Fruit fly (Drosophila melanogaster): ENCODE results near the gene CG14132.

The CG14132 gene

DNA sequence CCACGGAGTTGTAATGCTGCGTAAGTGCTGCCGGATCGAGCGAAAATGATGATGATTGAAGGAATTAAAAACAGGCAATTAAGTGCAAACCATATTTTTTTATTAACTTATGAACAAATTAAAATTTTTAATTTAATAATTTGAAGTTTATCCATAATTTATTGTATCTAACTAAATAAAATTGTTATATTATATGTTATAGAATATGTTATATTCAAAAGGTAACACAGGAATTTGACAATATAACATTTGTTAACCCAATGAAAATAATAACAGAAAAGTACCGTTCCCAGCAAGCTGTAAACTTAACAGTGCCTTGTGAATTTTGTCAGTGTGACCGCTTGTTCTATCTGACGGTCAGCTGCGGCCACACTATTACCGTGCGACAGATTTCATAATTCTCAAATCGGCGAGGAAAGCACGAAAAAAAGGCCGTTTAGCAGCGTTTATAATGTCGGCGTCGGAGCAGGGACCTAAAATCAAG, 6.4 kb downstream of the CG14132 start, which contains the start of the genes Ccdc56 and mtTFB1:
Ccdc56 (plus strand) TSS at position 347 of the 484 bp plus-strand sequence.
mtTFB1 (plus strand) TSS at position 347 of the 484 bp plus-strand sequence.
- TF ChIP-seq psq (optimal IDR thresholded peaks at IDR 0.05) (no peak), Myc (optimal IDR thresholded peaks at IDR 0.05) (no peak), Sin3A (optimal IDR thresholded peaks at IDR 0.05) (no peak), insv (optimal IDR thresholded peaks at IDR 0.05) (no peak), h (optimal IDR thresholded peaks at IDR 0.05) (no peak), ttk (optimal IDR thresholded peaks at IDR 0.05) (no peak)

DNA sequence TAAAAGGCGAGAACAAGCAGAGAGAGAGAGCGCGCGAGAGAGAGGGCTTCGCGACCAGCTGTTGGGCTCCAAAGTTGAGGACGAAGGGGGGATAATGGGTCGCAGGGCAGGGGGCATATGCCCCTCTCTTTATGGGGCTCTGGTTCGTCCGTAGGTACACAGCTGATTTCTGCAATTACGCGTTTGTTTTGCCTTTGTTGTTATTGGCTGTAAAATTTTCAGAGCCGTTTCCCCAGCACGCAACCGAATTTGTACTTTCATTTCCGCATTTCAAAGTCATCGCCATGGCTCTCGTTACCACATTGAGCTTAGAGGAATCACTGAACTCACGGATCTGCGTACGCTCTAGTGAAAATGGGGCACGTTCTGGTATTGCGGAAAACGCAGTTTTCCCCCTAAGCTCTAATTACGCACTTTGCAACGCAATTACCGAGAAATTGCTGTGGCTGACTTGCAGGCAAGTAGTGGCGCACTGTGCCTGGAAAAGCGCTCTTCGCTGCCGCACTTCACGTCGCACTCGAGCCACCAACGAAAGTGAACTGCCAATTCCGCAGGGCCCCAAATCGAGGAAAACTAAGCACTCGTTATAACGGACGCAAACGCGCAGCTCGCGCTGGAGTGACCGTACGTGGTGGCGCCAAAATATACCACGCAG, 7.0 kb downstream of the CG14132 start, which contains the start of gene CG11658:
CG11658 (minus strand) TSS at position 576 of the 655 bp plus-strand sequence.
- TF ChIP-seq Myc (optimal IDR thresholded peaks at IDR 0.05) (no peak), ttk (optimal IDR thresholded peaks at IDR 0.05) (no peak), psq (optimal IDR thresholded peaks at IDR 0.05) (no peak), Sin3A (optimal IDR thresholded peaks at IDR 0.05) (no peak), insv (optimal IDR thresholded peaks at IDR 0.05) (no peak), h (optimal IDR thresholded peaks at IDR 0.05) (no peak)

DNA sequence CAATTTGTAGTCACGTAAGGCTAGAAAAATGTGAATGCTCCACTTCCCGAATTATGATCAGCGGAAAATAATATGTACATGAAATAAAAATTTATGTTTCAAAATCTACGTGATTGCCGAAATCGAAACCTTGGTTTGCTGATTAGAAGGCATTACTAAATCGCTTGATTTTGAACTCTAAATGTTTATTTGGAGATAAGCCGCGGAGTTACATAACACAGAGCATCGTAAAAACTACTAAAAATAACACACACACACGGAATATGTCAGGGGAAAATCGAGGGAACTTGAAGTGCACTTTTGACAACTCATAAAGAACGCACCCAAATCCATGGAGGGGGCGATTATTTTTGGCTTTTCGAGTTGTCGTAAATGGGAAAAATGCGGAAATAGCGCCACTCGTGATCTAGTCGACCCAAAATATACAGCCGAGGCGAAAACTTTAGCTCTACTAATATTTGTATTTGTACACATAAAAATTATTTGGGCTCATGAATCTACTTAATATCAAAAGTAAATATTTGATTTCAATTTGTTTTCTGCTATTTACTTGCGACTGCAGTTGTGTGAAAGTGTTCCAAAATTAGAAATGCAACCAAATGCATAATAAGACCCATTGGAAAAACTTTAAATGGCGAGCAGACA, 10.1 kb downstream of the CG14132 start:
- TF ChIP-seq insv (optimal IDR thresholded peaks at IDR 0.05) (no peak), ttk (optimal IDR thresholded peaks at IDR 0.05) (no peak), psq (optimal IDR thresholded peaks at IDR 0.05) (no peak), Sin3A (optimal IDR thresholded peaks at IDR 0.05) (no peak), Myc (optimal IDR thresholded peaks at IDR 0.05) (no peak), h (optimal IDR thresholded peaks at IDR 0.05) (no peak)

DNA sequence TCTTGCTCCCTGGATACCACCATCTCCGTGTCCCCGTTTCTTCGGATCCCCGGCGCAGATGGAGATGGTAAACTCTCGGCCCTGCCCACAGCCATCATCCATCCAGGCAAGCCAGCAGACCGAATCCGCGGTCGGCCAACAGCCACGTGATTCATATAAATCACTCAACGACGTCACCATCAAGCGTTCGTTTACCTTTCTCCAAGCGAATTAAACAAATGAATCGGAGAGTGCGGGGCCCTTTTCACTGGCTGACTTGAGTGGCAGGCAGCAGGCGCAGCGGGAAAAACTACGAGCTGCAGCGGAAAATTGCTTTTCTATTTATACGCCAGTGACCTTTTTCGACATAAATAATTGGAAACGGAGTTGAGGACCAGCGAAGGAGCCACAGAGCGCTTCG, 11.5 kb downstream of the CG14132 start:
- TF ChIP-seq ttk (optimal IDR thresholded peaks at IDR 0.05), result no peak
- no peak for TF ChIP-seq insv (optimal IDR thresholded peaks at IDR 0.05)
- TF ChIP-seq Myc (optimal IDR thresholded peaks at IDR 0.05), result no peak
- TF ChIP-seq psq (optimal IDR thresholded peaks at IDR 0.05), result no peak
- TF ChIP-seq Sin3A (optimal IDR thresholded peaks at IDR 0.05), result no peak
- TF ChIP-seq h (optimal IDR thresholded peaks at IDR 0.05), result no peak

DNA sequence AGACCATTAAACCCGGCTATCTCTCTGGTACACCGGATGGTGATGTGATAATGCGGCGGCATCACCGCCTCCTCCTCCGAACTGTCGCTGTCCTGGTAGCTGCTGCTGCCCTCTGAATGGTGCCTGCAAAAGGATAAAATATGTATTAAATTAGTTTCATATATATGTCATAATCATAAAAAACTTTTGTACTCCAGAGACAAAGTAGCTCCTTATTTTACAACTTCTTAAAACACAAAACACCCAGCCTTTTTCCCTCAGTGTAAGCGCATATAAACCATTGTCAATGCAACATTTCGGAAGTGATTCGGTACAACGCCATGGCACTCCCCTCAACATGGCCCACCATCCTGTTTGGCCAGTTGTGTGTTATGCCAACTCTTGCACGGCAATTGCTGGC, 13.4 kb downstream of the CG14132 start:
- TF ChIP-seq Sin3A (optimal IDR thresholded peaks at IDR 0.05), result no peak
- TF ChIP-seq ttk (optimal IDR thresholded peaks at IDR 0.05), result no peak
- no peak for TF ChIP-seq psq (optimal IDR thresholded peaks at IDR 0.05)
- no peak for TF ChIP-seq Myc (optimal IDR thresholded peaks at IDR 0.05)
- no peak for TF ChIP-seq insv (optimal IDR thresholded peaks at IDR 0.05)

dm6 chr3L:11699163-11699562, 15.9 kb downstream of the CG14132 start, which contains the start of gene Dnai2:
TSS of gene Dnai2 (minus strand) at chr3L:11699263.
- TF ChIP-seq insv (optimal IDR thresholded peaks at IDR 0.05) (no peak), psq (optimal IDR thresholded peaks at IDR 0.05) (no peak), h (optimal IDR thresholded peaks at IDR 0.05) (no peak), Sin3A (optimal IDR thresholded peaks at IDR 0.05) (no peak), ttk (optimal IDR thresholded peaks at IDR 0.05) (no peak), Myc (optimal IDR thresholded peaks at IDR 0.05) (no peak)

DNA sequence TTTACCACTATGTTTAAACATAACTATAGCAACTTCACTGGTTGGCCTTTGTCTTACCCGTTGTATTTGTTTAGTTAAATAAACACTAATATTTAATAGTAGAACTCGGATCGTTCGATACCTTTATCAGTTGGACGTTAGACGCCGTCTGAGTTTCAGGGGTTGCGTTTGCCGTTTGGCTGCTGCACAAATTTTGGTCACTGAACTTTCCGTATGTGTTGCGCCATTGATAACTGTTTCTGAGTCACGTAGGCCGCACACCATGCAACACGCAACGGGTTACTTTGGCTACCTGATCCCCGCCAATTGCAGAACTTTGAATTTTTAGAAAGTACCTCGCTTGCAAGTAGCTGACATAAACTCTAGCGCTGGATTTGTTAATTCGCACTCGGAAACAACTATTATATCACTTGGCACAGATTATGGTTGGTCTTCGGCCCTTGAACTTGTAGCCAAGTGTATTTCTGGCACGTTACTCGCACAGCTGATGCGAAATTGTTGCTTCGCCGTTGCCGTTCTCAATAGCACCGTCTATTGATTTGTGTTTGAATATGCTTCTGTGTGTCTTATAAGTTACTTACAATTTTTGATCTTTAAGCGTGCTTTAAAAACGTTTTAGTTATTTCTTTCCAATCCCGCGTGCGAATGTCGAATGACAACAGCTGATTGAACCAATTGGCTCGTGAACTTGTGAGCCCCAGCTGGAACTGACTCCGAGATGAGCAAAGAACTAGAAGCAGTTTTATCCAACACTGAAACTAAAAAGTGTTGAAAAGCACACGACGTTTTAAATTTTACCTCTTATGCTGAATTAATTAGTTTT, 18.6 kb downstream of the CG14132 start, which contains the start of gene Dph1:
Dph1 (minus strand) TSS at position 670 of the 823 bp plus-strand sequence.
- TF ChIP-seq insv (optimal IDR thresholded peaks at IDR 0.05), result no peak
- no peak for TF ChIP-seq Sin3A (optimal IDR thresholded peaks at IDR 0.05)
- TF ChIP-seq h (optimal IDR thresholded peaks at IDR 0.05), result no peak
- no peak for TF ChIP-seq psq (optimal IDR thresholded peaks at IDR 0.05)
- no peak for TF ChIP-seq Myc (optimal IDR thresholded peaks at IDR 0.05)
- TF ChIP-seq ttk (optimal IDR thresholded peaks at IDR 0.05), result no peak

DNA sequence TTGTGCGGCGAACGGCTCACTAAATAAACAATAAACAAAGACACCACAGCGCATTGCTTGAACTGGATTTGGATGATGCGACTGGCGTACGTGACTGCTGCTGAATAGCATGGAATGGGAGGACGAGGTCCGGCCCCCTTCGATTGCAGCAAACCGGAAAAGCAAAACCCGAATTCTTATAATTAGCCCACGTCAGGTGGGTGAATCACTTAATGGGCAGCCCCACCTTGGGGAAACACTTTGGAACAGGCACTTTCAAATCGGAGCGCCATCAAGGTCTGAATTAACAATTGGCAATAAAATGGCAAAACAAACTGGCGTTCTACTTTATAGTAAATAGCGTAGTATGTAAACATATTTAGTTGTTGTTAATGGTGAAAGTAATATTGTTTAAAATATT, 19.3 kb downstream of the CG14132 start:
- TF ChIP-seq Myc (optimal IDR thresholded peaks at IDR 0.05) (no peak), Sin3A (optimal IDR thresholded peaks at IDR 0.05) (no peak), psq (optimal IDR thresholded peaks at IDR 0.05) (no peak), ttk (optimal IDR thresholded peaks at IDR 0.05) (no peak)

DNA sequence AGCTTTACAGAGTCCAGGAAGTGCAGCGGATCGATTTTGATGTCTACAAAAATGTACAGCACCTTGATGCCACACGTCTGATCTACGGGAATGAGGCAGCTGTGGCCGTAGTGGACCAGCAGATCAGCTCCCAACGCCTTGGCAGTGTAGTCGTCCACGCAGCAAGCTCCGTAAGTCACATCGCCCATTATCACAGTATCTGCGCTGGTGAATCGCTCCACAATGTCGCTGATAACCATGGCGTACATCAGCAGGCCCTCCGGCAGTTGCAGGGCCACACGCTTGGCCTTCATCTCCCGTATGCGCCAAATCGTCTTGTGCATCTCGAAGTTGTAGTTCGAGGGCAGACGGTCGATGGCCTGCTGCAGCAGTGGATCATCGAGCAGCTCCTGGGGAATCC, 20.0 kb downstream of the CG14132 start:
- TF ChIP-seq h (optimal IDR thresholded peaks at IDR 0.05) (no peak), Myc (optimal IDR thresholded peaks at IDR 0.05) (no peak), psq (optimal IDR thresholded peaks at IDR 0.05) (no peak), Sin3A (optimal IDR thresholded peaks at IDR 0.05) (no peak), insv (optimal IDR thresholded peaks at IDR 0.05) (no peak)

DNA sequence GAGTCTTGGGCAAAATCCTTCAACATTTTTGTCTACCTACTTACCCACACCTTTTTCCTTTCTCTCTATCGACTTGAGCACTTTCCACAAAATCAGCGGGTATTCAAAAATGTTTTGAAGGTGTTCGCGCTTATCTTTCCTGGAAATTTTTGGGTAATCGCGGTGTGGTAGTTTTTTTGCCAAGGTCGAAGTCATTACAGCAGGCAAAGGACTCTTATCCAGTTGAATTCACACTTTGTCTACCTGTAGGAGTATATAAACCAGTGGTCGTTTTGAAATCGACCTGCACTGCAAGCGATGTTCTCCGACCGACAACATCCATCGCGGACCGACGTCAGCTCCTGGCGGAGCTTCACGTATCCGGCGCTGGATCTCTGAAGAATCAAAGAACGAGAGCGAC, 22.2 kb downstream of the CG14132 start:
- TF ChIP-seq ttk (optimal IDR thresholded peaks at IDR 0.05), result no peak
- TF ChIP-seq Sin3A (optimal IDR thresholded peaks at IDR 0.05), result no peak
- TF ChIP-seq insv (optimal IDR thresholded peaks at IDR 0.05), result no peak
- TF ChIP-seq h (optimal IDR thresholded peaks at IDR 0.05), result no peak
- TF ChIP-seq Myc (optimal IDR thresholded peaks at IDR 0.05), result no peak
- no peak for TF ChIP-seq psq (optimal IDR thresholded peaks at IDR 0.05)

- no peak for TF ChIP-seq h (optimal IDR thresholded peaks at IDR 0.05)
- no peak for TF ChIP-seq Myc (optimal IDR thresholded peaks at IDR 0.05)
- no peak for TF ChIP-seq insv (optimal IDR thresholded peaks at IDR 0.05)
- TF ChIP-seq Sin3A (optimal IDR thresholded peaks at IDR 0.05), result no peak
- TF ChIP-seq psq (optimal IDR thresholded peaks at IDR 0.05), result no peak
- TF ChIP-seq ttk (optimal IDR thresholded peaks at IDR 0.05), result no peak
Measured at dm6 chr3L:11691203-11691797, 23.8 kb downstream of the CG14132 start, which contains the start of the genes Pldn and CG14135. TSS of gene Pldn (minus strand) at chr3L:11691399. TSS of gene CG14135 (plus strand) at chr3L:11691571.

Data from Kc167 (cell line).